Worm (Caenorhabditis elegans): ENCODE data around the gene Y51A2D.1.

Y51A2D.1 gene

ce11 chrV:18491961-18492360 lies 16.7 kb upstream of the Y51A2D.1 start, which contains the start of gene slo-1:
TSS of gene slo-1 (plus strand) at chrV:18492261.
- TF ChIP-seq nhr-2 (tag; optimal IDR thresholded peaks at IDR 0.05) (no peak), ces-1 (GFP tag; optimal IDR thresholded peaks at IDR 0.05) (peak; percentile 42)

- no peak for TF ChIP-seq unc-120 (tag; optimal IDR thresholded peaks at IDR 0.05; ENCODE audit: poor library complexity, severe bottlenecking)
- TF ChIP-seq pha-4 (tag; optimal IDR thresholded peaks at IDR 0.05): no peak
- TF ChIP-seq unc-39 (tag; optimal IDR thresholded peaks at IDR 0.05): no peak
- TF ChIP-seq lsy-2 (tag; optimal IDR thresholded peaks at IDR 0.05): no peak
- TF ChIP-seq nhr-76 (tag; optimal IDR thresholded peaks at IDR 0.05): no peak
- no peak for TF ChIP-seq ham-2 (GFP tag; optimal IDR thresholded peaks at IDR 0.05)
- TF ChIP-seq ces-1 (GFP tag; optimal IDR thresholded peaks at IDR 0.05): no peak
- no peak for TF ChIP-seq lin-32 (GFP tag; optimal IDR thresholded peaks at IDR 0.05)
Measured at ce11 chrV:18504610-18505009, 4.1 kb upstream of the Y51A2D.1 start.

ce11 chrV:18506772-18507171 lies 1.9 kb upstream of the Y51A2D.1 start:
- TF ChIP-seq flh-1 (GFP tag; optimal IDR thresholded peaks at IDR 0.05): no peak
- no peak for TF ChIP-seq elt-1 (tag; optimal IDR thresholded peaks at IDR 0.05; ENCODE audit: borderline replicate concordance, insufficient read depth)
- no peak for TF ChIP-seq sptf-1 (tag; optimal IDR thresholded peaks at IDR 0.05)
- TF ChIP-seq tbx-8 (GFP tag; optimal IDR thresholded peaks at IDR 0.05): no peak
- no peak for TF ChIP-seq ham-2 (GFP tag; optimal IDR thresholded peaks at IDR 0.05)
- no peak for TF ChIP-seq nhr-237 (tag; optimal IDR thresholded peaks at IDR 0.05)
- TF ChIP-seq ceh-39 (tag; optimal IDR thresholded peaks at IDR 0.05): no peak
- TF ChIP-seq mls-2 (tag; optimal IDR thresholded peaks at IDR 0.05): no peak
- no peak for TF ChIP-seq snpc-4 (tag; optimal IDR thresholded peaks at IDR 0.05)
- no peak for TF ChIP-seq bed-3 (GFP tag; optimal IDR thresholded peaks at IDR 0.05)

- TF ChIP-seq unc-39 (tag; optimal IDR thresholded peaks at IDR 0.05) (peak; percentile 85), cnd-1 (tag; optimal IDR thresholded peaks at IDR 0.05) (no peak)
Measured at ce11 chrV:18511847-18512246, 3.2 kb downstream of the Y51A2D.1 start.

ce11 chrV:18516496-18516895 lies 7.8 kb downstream of the Y51A2D.1 start, which contains the start of gene hmit-1.1:
TSS of gene hmit-1.1 (plus strand) at chrV:18516789.
- TF ChIP-seq unc-62 (GFP tag; optimal IDR thresholded peaks at IDR 0.05) (no peak), ceh-83 (GFP tag; optimal IDR thresholded peaks at IDR 0.05) (no peak), mls-2 (tag; optimal IDR thresholded peaks at IDR 0.05) (no peak), drap-1 (GFP tag; optimal IDR thresholded peaks at IDR 0.05) (no peak), pha-4 (tag; optimal IDR thresholded peaks at IDR 0.05) (no peak), lin-13 (tag; optimal IDR thresholded peaks at IDR 0.05) (no peak), bed-3 (GFP tag; optimal IDR thresholded peaks at IDR 0.05) (no peak), zip-8 (tag; optimal IDR thresholded peaks at IDR 0.05) (no peak), tbx-8 (GFP tag; optimal IDR thresholded peaks at IDR 0.05) (no peak), elt-1 (tag; optimal IDR thresholded peaks at IDR 0.05; ENCODE audit: borderline replicate concordance, insufficient read depth) (no peak), mep-1 (tag; optimal IDR thresholded peaks at IDR 0.05) (no peak), mab-5 (tag; optimal IDR thresholded peaks at IDR 0.05) (no peak)

ce11 chrV:18524460-18524859 lies 15.8 kb downstream of the Y51A2D.1 start, which contains the start of gene hmit-1.2:
TSS of gene hmit-1.2 (plus strand) at chrV:18524760.
- no peak for TF ChIP-seq nhr-12 (tag; optimal IDR thresholded peaks at IDR 0.05)
- TF ChIP-seq zip-8 (tag; optimal IDR thresholded peaks at IDR 0.05): no peak
- no peak for TF ChIP-seq unc-62 (GFP tag; optimal IDR thresholded peaks at IDR 0.05)

- peak; percentile 36 for TF ChIP-seq nhr-237 (tag; optimal IDR thresholded peaks at IDR 0.05)
- no peak for TF ChIP-seq hlh-1 (tag; optimal IDR thresholded peaks at IDR 0.05)
- TF ChIP-seq pha-4 (tag; optimal IDR thresholded peaks at IDR 0.05): peak; percentile 31
Measured at ce11 chrV:18533606-18534005, 24.9 kb downstream of the Y51A2D.1 start, which contains the start of gene ints-5. TSS of gene ints-5 (plus strand) at chrV:18533953.

All from whole organism, mixed stage, embryonic.